Fruit fly (Drosophila melanogaster): ENCODE measurements around the gene CG1236.

DNA sequence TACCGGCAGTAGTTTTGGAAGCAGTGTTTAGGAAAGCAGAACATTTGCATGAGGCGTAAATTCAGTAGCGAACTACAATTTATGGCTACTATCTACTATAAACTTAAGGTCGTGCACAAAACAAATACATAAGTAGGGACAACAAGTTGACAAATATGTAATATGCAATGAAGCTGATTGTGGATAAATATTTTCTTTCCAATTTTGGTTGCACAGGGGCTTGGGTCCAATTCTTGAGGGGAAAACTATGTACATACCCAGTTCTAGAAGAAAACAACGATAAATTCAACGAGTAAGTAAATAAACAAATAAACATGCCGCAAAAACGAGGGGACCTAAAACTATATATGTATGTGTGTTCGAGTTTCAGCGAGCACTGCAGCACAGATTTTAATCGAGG, 24.4 kb downstream of the CG1236 start:
- TF ChIP-seq CTCF (optimal IDR thresholded peaks at IDR 0.05) (no peak), CG8478 (optimal IDR thresholded peaks at IDR 0.05) (no peak)
